Fruit fly (Drosophila melanogaster) whole organism, pupa: ENCODE data around the gene Cyp313a2.

Source experiments
- CG12605 ChIP-seq: fragments of 200-800 bp; sonication (Bioruptor generic); IDR thresholded peaks from 2 replicates; pipeline ENCODE4 v1.3.6; 2022; ENCODE audit warnings: missing biosample characterization, missing genetic modification characterization
- CG15710 ChIP-seq: fragments of 200-800 bp; sonication (Bioruptor generic); optimal IDR thresholded peaks from 2 replicates; lab custom pipeline; 2018; ENCODE audit warnings: missing biosample characterization, mild to moderate bottlenecking, missing genetic modification characterization, moderate library complexity
- CG32121 ChIP-seq: fragments of 200-800 bp; sonication (Bioruptor generic); IDR thresholded peaks from 2 replicates; pipeline ENCODE4 v1.3.6; 2022; ENCODE audit warnings: missing biosample characterization, missing genetic modification characterization
- CG34367 ChIP-seq: fragments of 200-800 bp; sonication (Bioruptor generic); optimal IDR thresholded peaks from 2 replicates; lab custom pipeline; 2018; ENCODE audit warnings: missing biosample characterization, mild to moderate bottlenecking, missing genetic modification characterization
- CG4496 ChIP-seq: fragments of 200-800 bp; sonication (Bioruptor generic); IDR thresholded peaks from 3 replicates; pipeline ENCODE4 v1.3.6; 2022; ENCODE audit warnings: missing biosample characterization, missing genetic modification characterization
- CG8159 ChIP-seq: fragments of 200-800 bp; sonication (Bioruptor generic); optimal IDR thresholded peaks from 3 replicates; lab custom pipeline; 2018; ENCODE audit warnings: missing biosample characterization, mild to moderate bottlenecking, missing genetic modification characterization, moderate library complexity
- CG8301 ChIP-seq: fragments of 200-800 bp; sonication (Bioruptor generic); optimal IDR thresholded peaks from 2 replicates; lab custom pipeline; 2018; ENCODE audit warnings: missing biosample characterization, mild to moderate bottlenecking, missing genetic modification characterization
- D1 ChIP-seq: fragments of 200-800 bp; sonication (Bioruptor generic); optimal IDR thresholded peaks from 2 replicates; lab custom pipeline; 2018; ENCODE audit warnings: missing biosample characterization, mild to moderate bottlenecking, missing genetic modification characterization, moderate library complexity
- EcR ChIP-seq: fragments of 200-800 bp; sonication (Bioruptor generic); optimal IDR thresholded peaks from 3 replicates; lab custom pipeline; 2019; ENCODE audit warnings: missing biosample characterization, missing genetic modification characterization, mild to moderate bottlenecking, moderate library complexity, missing genetic modification reagents
- Ets98B ChIP-seq: fragments of 200-800 bp; sonication (Bioruptor generic); IDR thresholded peaks from 2 replicates; pipeline ENCODE4 v1.3.6; 2022; ENCODE audit warnings: missing biosample characterization, missing genetic modification characterization
- Pif1A ChIP-seq: fragments of 200-800 bp; sonication (Bioruptor generic); optimal IDR thresholded peaks from 3 replicates; lab custom pipeline; 2016; ENCODE audit warnings: missing biosample characterization, missing genetic modification characterization
- Pif1B ChIP-seq: fragments of 200-800 bp; sonication (Bioruptor generic); optimal IDR thresholded peaks from 3 replicates; lab custom pipeline; 2016; ENCODE audit warnings: missing biosample characterization, missing genetic modification characterization
- fd96Ca ChIP-seq: fragments of 200-800 bp; sonication (Bioruptor generic); IDR thresholded peaks from 3 replicates; pipeline ENCODE4 v1.3.6; 2022; ENCODE audit warnings: missing biosample characterization, missing genetic modification characterization
- gl ChIP-seq: fragments of 200-800 bp; sonication (Bioruptor generic); optimal IDR thresholded peaks from 2 replicates; lab custom pipeline; 2018; ENCODE audit warnings: missing biosample characterization, mild to moderate bottlenecking, missing genetic modification characterization

The Cyp313a2 gene

DNA sequence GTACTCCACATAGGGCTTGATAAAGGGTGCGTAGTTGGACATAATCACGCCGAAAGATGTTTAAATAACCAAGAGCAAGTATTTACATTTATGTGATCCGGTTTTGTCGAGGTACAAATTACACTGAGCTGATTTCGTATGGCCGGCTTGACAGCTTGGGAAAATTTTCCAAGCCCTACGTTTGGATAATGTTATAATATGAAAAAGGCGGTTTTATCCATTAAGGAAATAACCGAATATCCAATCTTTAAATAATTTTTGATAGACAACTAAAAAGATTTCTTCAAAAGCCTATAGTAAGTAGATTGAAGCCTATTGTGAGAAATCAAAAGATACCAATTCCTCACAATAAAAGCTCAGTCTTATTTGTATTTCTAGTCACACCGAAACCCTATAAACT lies 41.8 kb downstream of the Cyp313a2 start, which contains the start of the genes eIF3d2 and CG43450:
Gene eIF3d2 (minus strand): TSS at position 101 of the 400 bp plus-strand sequence.
Gene CG43450 (plus strand): TSS at position 384 of the 400 bp plus-strand sequence.
- no peak for TF ChIP-seq Pif1A (GFP tag; lab: Kevin White, UChicago)
- TF ChIP-seq EcR, result no peak
- TF ChIP-seq CG32121, result no peak
- TF ChIP-seq CG12605 (GFP tag; lab: Robert Waterston, UW), result no peak
- no peak for TF ChIP-seq fd96Ca (GFP tag; lab: Robert Waterston, UW)
- no peak for TF ChIP-seq CG4496
- TF ChIP-seq CG8301 (tag; lab: Kevin White, UChicago), result no peak
- TF ChIP-seq D1 (tag; lab: Kevin White, UChicago), result no peak
- no peak for TF ChIP-seq Pif1B (GFP tag; lab: Kevin White, UChicago)
- TF ChIP-seq Ets98B, result no peak
- TF ChIP-seq CG8159 (tag; lab: Kevin White, UChicago), result no peak
- TF ChIP-seq gl (tag; lab: Kevin White, UChicago), result no peak
- TF ChIP-seq CG15710, result no peak

DNA sequence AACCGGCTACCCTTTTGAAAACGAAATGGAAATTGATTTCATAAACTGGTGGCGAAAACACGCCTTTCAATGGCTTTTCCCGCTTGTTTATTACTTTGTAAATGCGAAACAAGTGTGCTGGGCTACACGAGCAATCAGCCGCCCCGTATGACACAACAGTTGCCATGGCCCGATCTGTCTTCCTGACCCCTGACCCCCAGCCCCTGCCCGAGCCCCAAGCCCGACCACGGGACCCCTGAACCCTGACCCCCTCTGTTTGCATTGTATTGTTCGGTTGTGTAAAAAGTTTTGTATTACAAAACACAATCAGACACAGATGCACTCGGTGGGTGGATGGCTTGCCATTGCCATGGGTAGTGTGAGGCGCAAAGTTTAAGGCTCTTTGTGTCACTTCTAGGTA lies 51.1 kb downstream of the Cyp313a2 start:
- TF ChIP-seq CG32121, result no peak
- TF ChIP-seq Pif1A (GFP tag; lab: Kevin White, UChicago), result no peak
- no peak for TF ChIP-seq gl (tag; lab: Kevin White, UChicago)
- TF ChIP-seq CG34367 (tag; lab: Kevin White, UChicago), result no peak
- TF ChIP-seq, all 21 proteins: peak for 0
